Worm (Caenorhabditis elegans) whole organism, midembryonic: ENCODE data around the gene C10C6.3.

ENCODE experiments used
- T22C8.4 ChIP-seq: fragments of 200-800 bp; sonication (Bioruptor generic); IDR thresholded peaks from 2 replicates; pipeline ENCODE4 v1.3.6; 2022; ENCODE audit warnings: missing genetic modification characterization, missing compliant biosample characterization
- cog-1 ChIP-seq: sonication (generic microtip); optimal IDR thresholded peaks from 2 replicates; lab custom pipeline; 2016; ENCODE audit warnings: missing genetic modification characterization, missing compliant biosample characterization
- flt-1 ChIP-seq: fragments of 200-800 bp; sonication (Bioruptor generic); IDR thresholded peaks from 2 replicates; pipeline ENCODE4 v1.3.6; 2022; ENCODE audit warnings: missing genetic modification characterization, missing compliant biosample characterization
- klf-2 ChIP-seq: fragments of 200-800 bp; sonication (Bioruptor generic); conservative IDR thresholded peaks from 2 replicates; pipeline ENCODE4 v1.3.6; 2022; ENCODE audit warnings: missing genetic modification reagents, missing genetic modification characterization, missing compliant biosample characterization
- med-1 ChIP-seq: sonication (generic microtip); optimal IDR thresholded peaks from 2 replicates; lab custom pipeline; 2017; ENCODE audit warnings: missing genetic modification characterization, mild to moderate bottlenecking, missing compliant biosample characterization, antibody characterized with exemption, missing genetic modification reagents; ENCODE audit not compliant: insufficient read depth
- ref-1 ChIP-seq: fragments of 200-800 bp; sonication (Bioruptor generic); conservative IDR thresholded peaks from 2 replicates; pipeline ENCODE4 v1.3.6; 2022; ENCODE audit warnings: missing genetic modification reagents, missing genetic modification characterization, missing compliant biosample characterization
- tab-1 ChIP-seq: fragments of 200-800 bp; sonication (Bioruptor generic); IDR thresholded peaks from 2 replicates; pipeline ENCODE4 v1.3.6; 2022; ENCODE audit warnings: missing genetic modification characterization, missing compliant biosample characterization
- ztf-23 ChIP-seq: fragments of 200-800 bp; sonication (Bioruptor generic); IDR thresholded peaks from 2 replicates; pipeline ENCODE4 v1.3.6; 2022; ENCODE audit warnings: missing genetic modification reagents, missing genetic modification characterization, missing compliant biosample characterization
- ztf-29 ChIP-seq: fragments of 200-800 bp; sonication (Bioruptor generic); IDR thresholded peaks from 2 replicates; pipeline ENCODE4 v1.3.6; 2022; ENCODE audit warnings: missing genetic modification reagents, missing genetic modification characterization, missing compliant biosample characterization

ce11 chrIV:11414920-11415319 lies 50.1 kb downstream of the C10C6.3 start, which contains the start of gene F22B3.10:
- TF ChIP-seq flt-1 (no peak), T22C8.4 (GFP tag; lab: Robert Waterston, UW) (no peak), ref-1 (no peak), cog-1 (no peak), ztf-29 (no peak), tab-1 (no peak), klf-2 (GFP tag; lab: Robert Waterston, UW) (no peak), ztf-23 (GFP tag; lab: Robert Waterston, UW) (no peak), med-1 (GFP tag; lab: Kevin White, UChicago) (no peak)
